Fruit fly (Drosophila melanogaster): ENCODE results near the gene CG15525.

Gene CG15525

dm6 chr3R:30014977-30015514, 17.6 kb upstream of the CG15525 start, which contains the start of gene CG7920 (continued):
- no peak for TF ChIP-seq lola (GFP tag; optimal IDR thresholded peaks at IDR 0.05)
- TF ChIP-seq abd-A (tag; optimal IDR thresholded peaks at IDR 0.05): peak; percentile 37
- no peak for TF ChIP-seq fd102C (GFP tag; optimal IDR thresholded peaks at IDR 0.05)
- TF ChIP-seq D19B (GFP tag; optimal IDR thresholded peaks at IDR 0.05): no peak
- no peak for TF ChIP-seq Gug (GFP tag; IDR thresholded peaks at IDR 0.05)
- peak; percentile 26 for TF ChIP-seq CG9797 (GFP tag; optimal IDR thresholded peaks at IDR 0.05)
- TF ChIP-seq CG2116 (GFP tag; optimal IDR thresholded peaks at IDR 0.05): peak; percentile 75
- peak; percentile 64 for TF ChIP-seq CG12659 (GFP tag; optimal IDR thresholded peaks at IDR 0.05)
- no peak for TF ChIP-seq p53 (GFP tag; optimal IDR thresholded peaks at IDR 0.05)
- TF ChIP-seq nerfin-1 (tag; optimal IDR thresholded peaks at IDR 0.05): peak; percentile 2
- no peak for TF ChIP-seq Aef1 (GFP tag; IDR thresholded peaks at IDR 0.05)
- TF ChIP-seq Dref (GFP tag; IDR thresholded peaks at IDR 0.05): peak; percentile 91
- TF ChIP-seq CG30403 (GFP tag; optimal IDR thresholded peaks at IDR 0.05): peak; percentile 22
- TF ChIP-seq CG12942 (GFP tag; optimal IDR thresholded peaks at IDR 0.05): peak; percentile 18
- TF ChIP-seq CG11504 (tag; optimal IDR thresholded peaks at IDR 0.05): no peak
- peak; percentile 77 for TF ChIP-seq CG34376 (GFP tag; optimal IDR thresholded peaks at IDR 0.05)
- peak; percentile 51 for TF ChIP-seq zfh2 (GFP tag; optimal IDR thresholded peaks at IDR 0.05)
- TF ChIP-seq dati (GFP tag; IDR thresholded peaks at IDR 0.05): no peak
- peak; percentile 34 for TF ChIP-seq grau (tag; optimal IDR thresholded peaks at IDR 0.05)
- TF ChIP-seq knrl (GFP tag; IDR thresholded peaks at IDR 0.05; ENCODE audit: partially characterized antibody): peak; percentile 76
- TF ChIP-seq crp (GFP tag; optimal IDR thresholded peaks at IDR 0.05): peak in 1 of 2 experiments; percentile 55
- TF ChIP-seq CG7963 (GFP tag; IDR thresholded peaks at IDR 0.05; ENCODE audit: partially characterized antibody): peak; percentile 30; the same call in 1 of the 3 replicates
- TF ChIP-seq Dfd (GFP tag; optimal IDR thresholded peaks at IDR 0.05): no peak
- TF ChIP-seq slbo (GFP tag; IDR thresholded peaks at IDR 0.05): peak; percentile 22; the same call in 1 of the 2 replicates
- no peak for TF ChIP-seq sqz (GFP tag; optimal IDR thresholded peaks at IDR 0.05)
- TF ChIP-seq dm (GFP tag; optimal IDR thresholded peaks at IDR 0.05): peak; percentile 41
- no peak for TF ChIP-seq HLH3B (GFP tag; IDR thresholded peaks at IDR 0.05)
- TF ChIP-seq fru (optimal IDR thresholded peaks at IDR 0.05): no peak
- no peak for TF ChIP-seq Nf-YA (GFP tag; IDR thresholded peaks at IDR 0.05)
- no peak for TF ChIP-seq CG11085 (GFP tag; IDR thresholded peaks at IDR 0.05)
- peak; percentile 48; the same call in 2 of the 3 replicates for TF ChIP-seq ci (GFP tag; IDR thresholded peaks at IDR 0.05)
- TF ChIP-seq vfl (GFP tag; optimal IDR thresholded peaks at IDR 0.05): no peak
- no peak; the same call in 2 of the 3 replicates for TF ChIP-seq dysf (GFP tag; IDR thresholded peaks at IDR 0.05)
- no peak for TF ChIP-seq crc (GFP tag; optimal IDR thresholded peaks at IDR 0.05)
- peak; percentile 99 for TF ChIP-seq Dp (GFP tag; optimal IDR thresholded peaks at IDR 0.05)
- TF ChIP-seq pfk (GFP tag; optimal IDR thresholded peaks at IDR 0.05): no peak
- peak; percentile 6 for TF ChIP-seq PHDP (tag; optimal IDR thresholded peaks at IDR 0.05)
- TF ChIP-seq rib (GFP tag; IDR thresholded peaks at IDR 0.05): peak; percentile 64; the same call in 1 of the 2 replicates
- no peak for TF ChIP-seq da (GFP tag; optimal IDR thresholded peaks at IDR 0.05)
- TF ChIP-seq Six4 (GFP tag; optimal IDR thresholded peaks at IDR 0.05): no peak
- TF ChIP-seq CG9932 (GFP tag; IDR thresholded peaks at IDR 0.05): no peak
- TF ChIP-seq Jarid2 (GFP tag; optimal IDR thresholded peaks at IDR 0.05): peak; percentile 83
- 0 out of 2 replicates have a peak, but pooled peaks have one; percentile 8 for TF ChIP-seq Ptx1 (GFP tag; IDR thresholded peaks at IDR 0.05)
- peak; percentile 63 for TF ChIP-seq CG1603 (tag; optimal IDR thresholded peaks at IDR 0.05)
- no peak for TF ChIP-seq cato (GFP tag; optimal IDR thresholded peaks at IDR 0.05; ENCODE audit: borderline replicate concordance)
- TF ChIP-seq aop (GFP tag; IDR thresholded peaks at IDR 0.05): no peak
- peak; percentile 42 for TF ChIP-seq CG33213 (GFP tag; optimal IDR thresholded peaks at IDR 0.05)
- peak; percentile 42; the same call in 1 of the 2 replicates for TF ChIP-seq sob (GFP tag; IDR thresholded peaks at IDR 0.05)
- no peak for TF ChIP-seq CG11093 (GFP tag; IDR thresholded peaks at IDR 0.05)
- peak; percentile 75 for TF ChIP-seq CG16813 (GFP tag; IDR thresholded peaks at IDR 0.05; ENCODE audit: partially characterized antibody)
